Fruit fly (Drosophila melanogaster) whole organism, wandering third instar larva: Measurements from ENCODE around the gene btsz.

Experiments used
- Abd-B ChIP-seq: fragments of >200 bp; optimal IDR thresholded peaks from 2 replicates; lab custom pipeline; 2017; ENCODE audit warnings: missing biosample characterization, missing genetic modification characterization
- CG32264 ChIP-seq: fragments of 200-800 bp; sonication (Bioruptor generic); optimal IDR thresholded peaks from 2 replicates; lab custom pipeline; 2016; ENCODE audit warnings: missing biosample characterization, missing genetic modification characterization
- CG9705 ChIP-seq: fragments of 200-800 bp; sonication (Bioruptor generic); optimal IDR thresholded peaks from 2 replicates; lab custom pipeline; 2018; ENCODE audit warnings: missing biosample characterization, mild to moderate bottlenecking, missing genetic modification characterization
- CrebA ChIP-seq: fragments of 200-800 bp; sonication (Bioruptor generic); optimal IDR thresholded peaks from 2 replicates; lab custom pipeline; 2016; ENCODE audit warnings: missing biosample characterization, mild to moderate bottlenecking, missing genetic modification characterization, borderline replicate concordance
- Dfd ChIP-seq: fragments of >200 bp; optimal IDR thresholded peaks from 2 replicates; lab custom pipeline; 2017; ENCODE audit warnings: missing biosample characterization, missing genetic modification characterization
- Dif ChIP-seq: fragments of 200-275, 200-300 bp; sonication (Bioruptor generic); optimal IDR thresholded peaks from 2 replicates; lab custom pipeline; 2018; ENCODE audit warnings: missing biosample characterization, missing genetic modification characterization; ENCODE audit not compliant: partially characterized antibody
- GATAd ChIP-seq: sonication (Bioruptor generic); optimal IDR thresholded peaks from 2 replicates; lab custom pipeline; 2016; ENCODE audit warnings: missing biosample characterization, missing genetic modification characterization
- HLH106 ChIP-seq: fragments of 200-800 bp; optimal IDR thresholded peaks from 3 replicates; lab custom pipeline; 2019; ENCODE audit warnings: missing biosample characterization, mild to moderate bottlenecking, missing genetic modification characterization, moderate library complexity
- Hnf4 ChIP-seq: fragments of 200-800 bp; sonication (Bioruptor generic); optimal IDR thresholded peaks from 2 replicates; lab custom pipeline; 2016; ENCODE audit warnings: missing biosample characterization, mild to moderate bottlenecking, missing genetic modification characterization
- Hr78 ChIP-seq: fragments of >200 bp; optimal IDR thresholded peaks from 2 replicates; lab custom pipeline; 2017; ENCODE audit warnings: missing biosample characterization, missing genetic modification characterization
- Hr83 ChIP-seq: fragments of 200-300 bp; sonication (Bioruptor generic); optimal IDR thresholded peaks from 2 replicates; lab custom pipeline; 2016; ENCODE audit warnings: missing biosample characterization, mild to moderate bottlenecking, missing genetic modification characterization, moderate library complexity; ENCODE audit not compliant: poor library complexity, severe bottlenecking
- Jra ChIP-seq: sonication (Bioruptor generic); optimal IDR thresholded peaks from 2 replicates; lab custom pipeline; 2016; ENCODE audit warnings: missing biosample characterization, missing genetic modification characterization
- Mio ChIP-seq: sonication (Bioruptor generic); optimal IDR thresholded peaks from 2 replicates; lab custom pipeline; 2016; ENCODE audit warnings: missing biosample characterization, missing genetic modification characterization
- Myc ChIP-seq: fragments of >200 bp; optimal IDR thresholded peaks from 2 replicates; lab custom pipeline; 2017
- N ChIP-seq: fragments of >200 bp; optimal IDR thresholded peaks from 2 replicates; lab custom pipeline; 2018; ENCODE audit warnings: missing biosample characterization, missing external identifiers, missing genetic modification characterization
- OdsH ChIP-seq: fragments of 200-800 bp; sonication (Bioruptor generic); optimal IDR thresholded peaks from 2 replicates; lab custom pipeline; 2016; ENCODE audit warnings: missing biosample characterization, mild to moderate bottlenecking, missing genetic modification characterization
- Rel ChIP-seq, 2 experiments: fragments of 200-800 bp; sonication (Bioruptor generic) in 1 of 2; optimal IDR thresholded peaks; 2 replicates in 1 of 2; 3 replicates in 1 of 2; lab custom pipeline; 2016 to 2019; ENCODE audit warnings: mild to moderate bottlenecking in 2 of 2, missing biosample characterization in 2 of 2, missing genetic modification characterization in 2 of 2, moderate library complexity in 1 of 2
- Sp1 ChIP-seq: fragments of 200-800 bp; sonication (Bioruptor generic); optimal IDR thresholded peaks from 3 replicates; lab custom pipeline; 2019; ENCODE audit warnings: missing biosample characterization, mild to moderate bottlenecking, missing genetic modification characterization, moderate library complexity
- Vsx2 ChIP-seq: fragments of 200-300, 225-300 bp; sonication (Bioruptor generic); optimal IDR thresholded peaks from 2 replicates; lab custom pipeline; 2018; ENCODE audit warnings: missing biosample characterization, missing genetic modification characterization; ENCODE audit not compliant: partially characterized antibody
- br ChIP-seq: fragments of 200-800 bp; sonication (Bioruptor generic); optimal IDR thresholded peaks from 2 replicates; lab custom pipeline; 2016; ENCODE audit warnings: missing biosample characterization, missing genetic modification characterization
- brk ChIP-seq: fragments of 200-800 bp; sonication (Bioruptor generic); optimal IDR thresholded peaks from 2 replicates; lab custom pipeline; 2016; ENCODE audit warnings: missing biosample characterization, mild to moderate bottlenecking, missing genetic modification characterization
- dl ChIP-seq, 2 experiments: fragments of 175-275, 200-275 bp in 1 of 2; fragments of 200-275 bp in 1 of 2; sonication (Bioruptor generic); optimal IDR thresholded peaks; lab custom pipeline; 2018; ENCODE audit warnings: mild to moderate bottlenecking in 2 of 2, missing biosample characterization in 2 of 2, missing genetic modification characterization in 2 of 2, moderate library complexity in 2 of 2; ENCODE audit not compliant: partially characterized antibody in 2 of 2, insufficient read depth in 1 of 2
- dmrt93B ChIP-seq: fragments of 200-800 bp; sonication (Bioruptor generic); optimal IDR thresholded peaks from 2 replicates; lab custom pipeline; 2018; ENCODE audit warnings: missing biosample characterization, mild to moderate bottlenecking, missing genetic modification characterization
- dsf ChIP-seq: sonication (Bioruptor generic); optimal IDR thresholded peaks from 2 replicates; lab custom pipeline; 2016; ENCODE audit warnings: missing biosample characterization, missing genetic modification characterization, borderline replicate concordance
- ey ChIP-seq: fragments of 200-800 bp; sonication (Bioruptor generic); optimal IDR thresholded peaks from 2 replicates; lab custom pipeline; 2016; ENCODE audit warnings: missing biosample characterization, missing genetic modification characterization
- foxo ChIP-seq, 2 experiments: fragments of 200-800 bp; sonication (Bioruptor generic); optimal IDR thresholded peaks; 2 replicates in 1 of 2; 3 replicates in 1 of 2; lab custom pipeline; 2016 to 2017; ENCODE audit warnings: missing biosample characterization in 2 of 2, missing genetic modification characterization in 2 of 2
- fru ChIP-seq: fragments of 200-800 bp; sonication (Bioruptor generic); optimal IDR thresholded peaks from 3 replicates; lab custom pipeline; 2016; ENCODE audit warnings: missing biosample characterization, mild to moderate bottlenecking, missing genetic modification characterization
- h ChIP-seq: fragments of 200-800 bp; sonication (Bioruptor generic); optimal IDR thresholded peaks from 3 replicates; lab custom pipeline; 2016; ENCODE audit warnings: missing biosample characterization, mild to moderate bottlenecking, missing genetic modification characterization
- jim ChIP-seq: fragments of 175-275, 200-325 bp; sonication (Bioruptor generic); optimal IDR thresholded peaks from 2 replicates; lab custom pipeline; 2016; ENCODE audit warnings: missing biosample characterization, mild to moderate bottlenecking, missing genetic modification characterization
- lola ChIP-seq: fragments of >200 bp; optimal IDR thresholded peaks from 2 replicates; lab custom pipeline; 2017; ENCODE audit warnings: missing biosample characterization, missing genetic modification characterization
- pan ChIP-seq: fragments of >200 bp; optimal IDR thresholded peaks from 2 replicates; lab custom pipeline; 2017
- psq ChIP-seq: fragments of 200-800 bp; sonication (Bioruptor generic); optimal IDR thresholded peaks from 3 replicates; lab custom pipeline; 2017; ENCODE audit warnings: missing biosample characterization, mild to moderate bottlenecking, missing genetic modification characterization, moderate library complexity
- rgr ChIP-seq: fragments of 200-800 bp; sonication (Bioruptor generic); optimal IDR thresholded peaks from 3 replicates; lab custom pipeline; 2016; ENCODE audit warnings: missing biosample characterization, mild to moderate bottlenecking, missing genetic modification characterization
- sage ChIP-seq: fragments of 200-800 bp; sonication (Bioruptor generic); optimal IDR thresholded peaks from 2 replicates; lab custom pipeline; 2016; ENCODE audit warnings: missing biosample characterization, mild to moderate bottlenecking, missing genetic modification characterization
- sv ChIP-seq: fragments of 200-800 bp; sonication (Bioruptor generic); optimal IDR thresholded peaks from 3 replicates; lab custom pipeline; 2016; ENCODE audit warnings: missing biosample characterization, missing genetic modification characterization
- tai ChIP-seq: sonication (Bioruptor generic); optimal IDR thresholded peaks from 2 replicates; lab custom pipeline; 2016; ENCODE audit warnings: missing biosample characterization, missing genetic modification characterization
- usp ChIP-seq: fragments of >200 bp; optimal IDR thresholded peaks from 2 replicates; lab custom pipeline; 2017; ENCODE audit warnings: missing biosample characterization, missing genetic modification characterization
- woc ChIP-seq: sonication (Bioruptor generic); optimal IDR thresholded peaks from 2 replicates; lab custom pipeline; 2016; ENCODE audit warnings: missing biosample characterization, mild to moderate bottlenecking, missing genetic modification characterization

Gene btsz

DNA sequence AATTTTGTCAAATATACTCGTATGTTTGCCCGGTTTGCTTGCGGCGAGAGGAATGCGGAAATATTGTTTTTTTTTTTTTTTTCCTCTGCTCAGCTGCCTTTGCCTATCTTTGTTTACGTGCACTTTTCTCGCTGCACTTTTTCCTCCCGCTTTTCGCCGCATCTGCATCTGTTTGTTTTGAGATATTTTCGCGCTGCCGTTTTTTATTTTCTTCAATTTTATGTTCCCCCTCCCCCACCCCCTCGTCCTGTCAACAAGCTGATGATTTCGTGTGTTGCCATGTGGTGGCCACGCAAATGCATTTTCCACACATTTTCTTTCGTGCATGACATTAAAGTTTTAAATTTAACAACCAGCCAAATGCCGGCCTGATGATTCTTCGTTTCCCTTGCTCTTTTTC is 119.2 kb downstream of the btsz start:
- TF ChIP-seq N (GFP tag; lab: Kevin White, UChicago) (no peak), tai (GFP tag; lab: Kevin White, UChicago) (no peak), CG32264 (GFP tag; lab: Kevin White, UChicago) (no peak), CG9705 (GFP tag; lab: Kevin White, UChicago) (no peak), GATAd (no peak), usp (no peak), dsf (GFP tag; lab: Kevin White, UChicago) (no peak)

DNA sequence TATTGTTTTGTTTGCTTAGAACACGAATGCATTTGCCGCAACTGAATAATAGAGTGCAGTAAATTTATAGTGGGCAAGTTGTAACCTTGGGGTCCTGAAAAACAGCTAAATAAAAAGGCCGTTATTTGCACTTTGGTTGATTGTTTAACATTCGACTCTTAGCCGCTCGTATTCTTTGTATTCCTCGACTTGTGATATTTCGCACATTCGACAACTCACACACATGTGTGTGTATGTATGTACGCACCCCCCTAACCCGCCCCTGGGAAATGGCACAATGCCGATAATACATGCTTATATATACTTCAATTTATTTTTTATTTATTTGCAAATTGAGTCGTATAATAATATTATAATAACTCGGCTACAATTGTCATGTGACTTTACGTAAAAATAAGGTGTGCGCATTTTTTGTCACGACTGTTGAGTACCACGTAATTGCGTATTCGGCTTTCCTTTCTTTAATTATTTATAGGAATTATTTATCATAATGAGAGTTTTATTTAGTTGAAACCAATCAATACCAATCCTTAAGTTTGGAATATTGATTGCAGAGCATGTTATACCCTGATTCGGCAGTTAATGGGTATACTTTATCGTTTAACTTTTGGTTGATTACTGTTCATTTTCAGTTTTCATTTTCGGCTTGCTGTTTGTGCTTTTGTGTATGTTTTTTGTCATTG is 120.3 kb downstream of the btsz start:
- no peak for TF ChIP-seq usp
- peak; percentile 71 for TF ChIP-seq br (GFP tag; lab: Kevin White, UChicago)
- peak; percentile 2 for TF ChIP-seq CG9705 (GFP tag; lab: Kevin White, UChicago)
- peak; percentile 36 for TF ChIP-seq pan (lab: Kevin White, UChicago)
- peak; percentile 67 for TF ChIP-seq sage (GFP tag; lab: Kevin White, UChicago)
- TF ChIP-seq CrebA (GFP tag; lab: Kevin White, UChicago): no peak
- no peak for TF ChIP-seq Abd-B (GFP tag; lab: Kevin White, UChicago)
- no peak for TF ChIP-seq Myc (lab: Kevin White, UChicago)
- TF ChIP-seq OdsH (GFP tag; lab: Kevin White, UChicago): peak; percentile 72
- no peak for TF ChIP-seq jim (GFP tag; lab: Kevin White, UChicago)
- TF ChIP-seq Hnf4: peak; percentile 48
- TF ChIP-seq lola (GFP tag; lab: Kevin White, UChicago): no peak
- TF ChIP-seq foxo (GFP tag; optimal IDR thresholded peaks at IDR 0.05; lab: Kevin White, UChicago): peak in 1 of 2 experiments; percentile 86
- TF ChIP-seq GATAd: no peak
- TF ChIP-seq Sp1 (GFP tag; lab: Kevin White, UChicago): peak; percentile 76
- TF ChIP-seq h (GFP tag; lab: Kevin White, UChicago): peak; percentile 86
- peak; percentile 78 for TF ChIP-seq fru (GFP tag; lab: Kevin White, UChicago)
- peak; percentile 68 for TF ChIP-seq rgr (GFP tag; lab: Kevin White, UChicago)
- TF ChIP-seq Vsx2 (GFP tag; lab: Kevin White, UChicago): no peak
- peak; percentile 81 for TF ChIP-seq HLH106 (tag; lab: Kevin White, UChicago)
- TF ChIP-seq Hr78 (GFP tag; lab: Kevin White, UChicago): no peak
- TF ChIP-seq dsf (GFP tag; lab: Kevin White, UChicago): no peak
- no peak for TF ChIP-seq N (GFP tag; lab: Kevin White, UChicago)
- TF ChIP-seq Hr83: no peak
- peak; percentile 73 for TF ChIP-seq psq
- peak; percentile 61 for TF ChIP-seq CG32264 (GFP tag; lab: Kevin White, UChicago)
- TF ChIP-seq Rel (GFP tag; optimal IDR thresholded peaks at IDR 0.05; lab: Kevin White, UChicago): peak; percentile 55
- TF ChIP-seq Rel (tag; optimal IDR thresholded peaks at IDR 0.05; lab: Kevin White, UChicago): peak; percentile 23
- no peak for TF ChIP-seq Mio (GFP tag; lab: Kevin White, UChicago)
- no peak for TF ChIP-seq Dfd (GFP tag; lab: Kevin White, UChicago)
- no peak for TF ChIP-seq Jra (GFP tag; lab: Kevin White, UChicago)
- no peak for TF ChIP-seq tai (GFP tag; lab: Kevin White, UChicago)
- TF ChIP-seq brk: peak; percentile 30
- TF ChIP-seq ey: peak; percentile 69
- TF ChIP-seq sv (GFP tag; lab: Kevin White, UChicago): peak; percentile 22
- peak; percentile 62 for TF ChIP-seq dmrt93B (GFP tag; lab: Kevin White, UChicago)
- TF ChIP-seq dl (GFP tag; optimal IDR thresholded peaks at IDR 0.05; lab: Kevin White, UChicago; ENCODE audit: insufficient read depth in 1 of 2, partially characterized antibody in 2 of 2): no peak
- peak; percentile 46 for TF ChIP-seq woc (GFP tag; lab: Kevin White, UChicago)
- TF ChIP-seq Dif: no peak
